Fruit fly (Drosophila melanogaster) whole organism, wandering third instar larva: ENCODE data around the gene Mul1.

Source experiments
- Abd-B ChIP-seq: fragments of >200 bp; optimal IDR thresholded peaks from 2 replicates; lab custom pipeline; 2017; ENCODE audit warnings: missing biosample characterization, missing genetic modification characterization
- Dfd ChIP-seq: fragments of >200 bp; optimal IDR thresholded peaks from 2 replicates; lab custom pipeline; 2017; ENCODE audit warnings: missing biosample characterization, missing genetic modification characterization
- GATAd ChIP-seq: sonication (Bioruptor generic); optimal IDR thresholded peaks from 2 replicates; lab custom pipeline; 2016; ENCODE audit warnings: missing biosample characterization, missing genetic modification characterization
- Hr78 ChIP-seq: fragments of >200 bp; optimal IDR thresholded peaks from 2 replicates; lab custom pipeline; 2017; ENCODE audit warnings: missing biosample characterization, missing genetic modification characterization
- Myc ChIP-seq: fragments of >200 bp; optimal IDR thresholded peaks from 2 replicates; lab custom pipeline; 2017
- Rel ChIP-seq, 2 experiments: fragments of 200-800 bp; sonication (Bioruptor generic) in 1 of 2; optimal IDR thresholded peaks; 2 replicates in 1 of 2; 3 replicates in 1 of 2; lab custom pipeline; 2016 to 2019; ENCODE audit warnings: mild to moderate bottlenecking in 2 of 2, missing biosample characterization in 2 of 2, missing genetic modification characterization in 2 of 2, moderate library complexity in 1 of 2
- br ChIP-seq: fragments of 200-800 bp; sonication (Bioruptor generic); optimal IDR thresholded peaks from 2 replicates; lab custom pipeline; 2016; ENCODE audit warnings: missing biosample characterization, missing genetic modification characterization
- fru ChIP-seq: fragments of 200-800 bp; sonication (Bioruptor generic); optimal IDR thresholded peaks from 3 replicates; lab custom pipeline; 2016; ENCODE audit warnings: missing biosample characterization, mild to moderate bottlenecking, missing genetic modification characterization
- h ChIP-seq: fragments of 200-800 bp; sonication (Bioruptor generic); optimal IDR thresholded peaks from 3 replicates; lab custom pipeline; 2016; ENCODE audit warnings: missing biosample characterization, mild to moderate bottlenecking, missing genetic modification characterization
- pan ChIP-seq: fragments of >200 bp; optimal IDR thresholded peaks from 2 replicates; lab custom pipeline; 2017

dm6 chr3L:3980027-3980426 is 41.2 kb upstream of the Mul1 start:
- TF ChIP-seq GATAd = no peak
- TF ChIP-seq pan = no peak
- TF ChIP-seq Abd-B (GFP tag; lab: Kevin White, UChicago) = no peak
- TF ChIP-seq Myc = no peak
- no peak for TF ChIP-seq Dfd (GFP tag; lab: Kevin White, UChicago)
- TF ChIP-seq fru = no peak
- no peak for TF ChIP-seq Rel (GFP tag; optimal IDR thresholded peaks at IDR 0.05; lab: Kevin White, UChicago)
- TF ChIP-seq Rel (tag; optimal IDR thresholded peaks at IDR 0.05; lab: Kevin White, UChicago) = no peak
- no peak for TF ChIP-seq h
- no peak for TF ChIP-seq br (GFP tag; lab: Kevin White, UChicago)
- TF ChIP-seq Hr78 = no peak
